Worm (Caenorhabditis elegans): ENCODE measurements around the gene ZK688.11.

ZK688.11 gene

ce11 chrIII:7907515-7907914 lies 22.8 kb upstream of the ZK688.11 start, which contains the start of gene pcp-5:
TSS of gene pcp-5 (minus strand) at chrIII:7907615.
- TF ChIP-seq unc-130 (tag; optimal IDR thresholded peaks at IDR 0.05): no peak
- peak; percentile 48 for TF ChIP-seq rnt-1 (tag; optimal IDR thresholded peaks at IDR 0.05)
- no peak for TF ChIP-seq nhr-90 (tag; optimal IDR thresholded peaks at IDR 0.05; ENCODE audit: poor library complexity)
- no peak for TF ChIP-seq snpc-4 (tag; optimal IDR thresholded peaks at IDR 0.05)
- no peak for TF ChIP-seq nhr-77 (tag; optimal IDR thresholded peaks at IDR 0.05)
- no peak for TF ChIP-seq Y116A8C.19 (tag; optimal IDR thresholded peaks at IDR 0.05; ENCODE audit: borderline replicate concordance)
- TF ChIP-seq nhr-71 (tag; optimal IDR thresholded peaks at IDR 0.05): peak; percentile 36

- TF ChIP-seq pqm-1 (tag; optimal IDR thresholded peaks at IDR 0.05) (no peak), nhr-76 (tag; optimal IDR thresholded peaks at IDR 0.05) (no peak), nhr-12 (tag; optimal IDR thresholded peaks at IDR 0.05) (no peak), unc-86 (tag; optimal IDR thresholded peaks at IDR 0.05) (no peak), unc-62 (GFP tag; optimal IDR thresholded peaks at IDR 0.05) (no peak), egl-27 (tag; optimal IDR thresholded peaks at IDR 0.05) (no peak), snpc-4 (tag; optimal IDR thresholded peaks at IDR 0.05) (no peak), efl-1 (optimal IDR thresholded peaks at IDR 0.05) (no peak), efl-1 (GFP tag; optimal IDR thresholded peaks at IDR 0.05 in 1 of 2) (no peak), aha-1 (tag; optimal IDR thresholded peaks at IDR 0.05) (no peak), C16A3.4 (tag; optimal IDR thresholded peaks at IDR 0.05) (no peak), hpl-2 (GFP tag; optimal IDR thresholded peaks at IDR 0.05) (no peak), isw-1 (GFP tag; IDR thresholded peaks at IDR 0.05) (no peak), dpl-1 (GFP tag; optimal IDR thresholded peaks at IDR 0.05) (no peak)
These were observed 18.7 kb upstream of the ZK688.11 start for ce11 chrIII:7903427-7903826.

- TF ChIP-seq snu-23 (GFP tag; optimal IDR thresholded peaks at IDR 0.05) (peak; percentile 18), lin-35 (GFP tag; optimal IDR thresholded peaks at IDR 0.05) (peak in 1 of 2 experiments; percentile 10), C04F5.9 (tag; optimal IDR thresholded peaks at IDR 0.05) (no peak), nhr-76 (tag; optimal IDR thresholded peaks at IDR 0.05) (no peak), fkh-8 (tag; optimal IDR thresholded peaks at IDR 0.05) (no peak), blmp-1 (tag; optimal IDR thresholded peaks at IDR 0.05) (peak; percentile 23), ztf-11 (tag; optimal IDR thresholded peaks at IDR 0.05) (no peak), nhr-71 (tag; optimal IDR thresholded peaks at IDR 0.05) (no peak), efl-1 (optimal IDR thresholded peaks at IDR 0.05) (no peak), efl-1 (GFP tag; optimal IDR thresholded peaks at IDR 0.05 in 1 of 2) (peak in 1 of 2 experiments; percentile 87), ces-1 (GFP tag; optimal IDR thresholded peaks at IDR 0.05) (no peak), lin-14 (GFP tag; optimal IDR thresholded peaks at IDR 0.05) (peak; percentile 17), tbx-2 (tag; optimal IDR thresholded peaks at IDR 0.05) (no peak), skn-1 (tag; optimal IDR thresholded peaks at IDR 0.05) (no peak), nhr-19 (GFP tag; conservative IDR thresholded peaks at IDR 0.05) (no peak)
These were observed 16.0 kb upstream of the ZK688.11 start, which contains the start of gene best-24 for ce11 chrIII:7900733-7901132. TSS of gene best-24 (plus strand) at chrIII:7901033.

- peak in 1 of 3 experiments; percentile 9 for TF ChIP-seq dpl-1 (GFP tag; optimal IDR thresholded peaks at IDR 0.05)
- TF ChIP-seq nhr-19 (GFP tag; conservative IDR thresholded peaks at IDR 0.05): peak; percentile 80
- TF ChIP-seq lin-35 (GFP tag; optimal IDR thresholded peaks at IDR 0.05): peak in 1 of 2 experiments; percentile 49
- peak; percentile 55 for TF ChIP-seq blmp-1 (tag; optimal IDR thresholded peaks at IDR 0.05)
- peak; percentile 58 for TF ChIP-seq snu-23 (GFP tag; optimal IDR thresholded peaks at IDR 0.05)
- TF ChIP-seq nhr-47 (tag; optimal IDR thresholded peaks at IDR 0.05): peak; percentile 36
- peak; percentile 81 for TF ChIP-seq nhr-20 (tag; optimal IDR thresholded peaks at IDR 0.05)
- TF ChIP-seq nhr-237 (tag; optimal IDR thresholded peaks at IDR 0.05): peak; percentile 1
- peak; percentile 95 for TF ChIP-seq nhr-85 (tag)
- peak; percentile 71 for TF ChIP-seq nhr-90 (tag; optimal IDR thresholded peaks at IDR 0.05; ENCODE audit: poor library complexity)
- TF ChIP-seq snpc-4 (tag; optimal IDR thresholded peaks at IDR 0.05): no peak
- TF ChIP-seq lsy-2 (tag; optimal IDR thresholded peaks at IDR 0.05): peak; percentile 25 to 88
- TF ChIP-seq tbx-2 (tag; optimal IDR thresholded peaks at IDR 0.05): peak; percentile 62
- no peak for TF ChIP-seq efl-1 (optimal IDR thresholded peaks at IDR 0.05)
- TF ChIP-seq efl-1 (GFP tag; optimal IDR thresholded peaks at IDR 0.05 in 1 of 2): peak in 1 of 2 experiments; percentile 87
- peak; percentile 22 for TF ChIP-seq C16A3.4 (tag; optimal IDR thresholded peaks at IDR 0.05)
- TF ChIP-seq grh-1 (GFP tag; IDR thresholded peaks at IDR 0.05): peak; percentile 83
- peak in 5 of 6 experiments; percentile 27 to 85 (median 48) for TF ChIP-seq elt-3 (tag; optimal IDR thresholded peaks at IDR 0.05)
- no peak for TF ChIP-seq ceh-88 (GFP tag; IDR thresholded peaks at IDR 0.05)
- no peak for TF ChIP-seq nhr-77 (tag; optimal IDR thresholded peaks at IDR 0.05)
- peak; percentile 57 for TF ChIP-seq lin-14 (GFP tag; optimal IDR thresholded peaks at IDR 0.05)
- TF ChIP-seq fkh-10 (GFP tag; optimal IDR thresholded peaks at IDR 0.05): no peak
- no peak for TF ChIP-seq nhr-28 (tag; optimal IDR thresholded peaks at IDR 0.05)
- TF ChIP-seq nhr-71 (tag; optimal IDR thresholded peaks at IDR 0.05): peak; percentile 75
These were observed 13.0 kb upstream of the ZK688.11 start for ce11 chrIII:7897733-7898132.
